Fruit fly (Drosophila melanogaster): Measurements from ENCODE around the gene CG8281.

The CG8281 gene

DNA sequence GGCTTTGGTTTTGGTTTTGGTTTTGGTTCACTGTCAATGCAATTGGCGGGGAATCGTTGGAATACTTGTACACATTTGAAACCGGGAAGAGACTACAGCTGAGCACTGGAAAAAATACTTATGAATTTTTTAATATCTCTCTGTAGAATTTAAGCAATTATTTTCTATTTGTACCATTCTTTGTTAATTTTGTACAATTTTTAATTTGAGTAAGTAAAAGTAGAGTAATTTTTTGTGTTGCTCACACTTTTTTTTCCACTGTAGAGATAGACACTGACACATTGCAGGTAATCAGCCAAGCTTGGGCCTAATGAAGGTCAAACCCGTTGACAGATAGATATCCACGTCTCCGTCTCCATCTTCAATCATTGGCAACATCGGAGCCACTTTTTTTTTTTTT lies 29.0 kb upstream of the CG8281 start (continued):
- TF ChIP-seq CG6276 (GFP tag; optimal IDR thresholded peaks at IDR 0.05) (no peak), CG6792 (GFP tag; optimal IDR thresholded peaks at IDR 0.05) (no peak), achi (GFP tag; optimal IDR thresholded peaks at IDR 0.05) (no peak), Blimp-1 (GFP tag; optimal IDR thresholded peaks at IDR 0.05) (no peak), salr (GFP tag; optimal IDR thresholded peaks at IDR 0.05) (no peak), fkh (GFP tag; optimal IDR thresholded peaks at IDR 0.05) (no peak), eg (GFP tag; IDR thresholded peaks at IDR 0.05) (peak; percentile 41; the same call in 1 of the 3 replicates), Sox14 (GFP tag; optimal IDR thresholded peaks at IDR 0.05) (no peak), dsx (GFP tag; optimal IDR thresholded peaks at IDR 0.05; ENCODE audit: poor library complexity, severe bottlenecking) (no peak), OdsH (GFP tag; optimal IDR thresholded peaks at IDR 0.05) (no peak), CG6854 (GFP tag; optimal IDR thresholded peaks at IDR 0.05) (no peak), acj6 (GFP tag; optimal IDR thresholded peaks at IDR 0.05) (no peak), CG31627 (GFP tag; optimal IDR thresholded peaks at IDR 0.05) (no peak), CG1621 (tag; optimal IDR thresholded peaks at IDR 0.05) (no peak), CG8319 (GFP tag; optimal IDR thresholded peaks at IDR 0.05) (no peak), CG8632 (GFP tag; optimal IDR thresholded peaks at IDR 0.05) (no peak), svp (GFP tag) (no peak), CG11294 (GFP tag; IDR thresholded peaks at IDR 0.05) (no peak), Hr4 (GFP tag; optimal IDR thresholded peaks at IDR 0.05) (peak; percentile 45), CG4318 (GFP tag; optimal IDR thresholded peaks at IDR 0.05) (no peak), CG3919 (GFP tag; optimal IDR thresholded peaks at IDR 0.05) (no peak), dac (GFP tag; optimal IDR thresholded peaks at IDR 0.05) (no peak), vri (GFP tag; optimal IDR thresholded peaks at IDR 0.05) (no peak), cyc (GFP tag; optimal IDR thresholded peaks at IDR 0.05) (no peak), CG11902 (GFP tag; optimal IDR thresholded peaks at IDR 0.05) (no peak), CG11762 (GFP tag; optimal IDR thresholded peaks at IDR 0.05; ENCODE audit: insufficient read depth) (no peak), CG3032 (tag; optimal IDR thresholded peaks at IDR 0.05) (no peak), fd59A (GFP tag; optimal IDR thresholded peaks at IDR 0.05) (no peak)

DNA sequence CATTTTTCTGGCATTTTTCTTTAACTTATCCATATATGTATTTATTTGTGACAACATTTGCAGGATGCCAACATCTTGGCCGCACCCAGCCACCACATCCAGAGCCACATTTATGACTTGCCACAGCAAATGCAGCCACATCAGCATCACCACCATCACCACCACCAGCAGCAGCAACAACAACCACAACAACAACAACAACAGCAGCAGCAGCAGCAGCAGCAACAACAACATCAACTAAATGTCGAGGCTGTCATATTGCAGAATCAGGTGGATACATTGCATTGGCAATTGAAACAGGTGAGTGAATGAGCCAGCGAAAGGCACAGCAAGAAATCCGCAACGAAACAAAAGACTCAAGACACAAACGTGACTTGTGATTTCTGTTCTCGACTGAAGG lies 22.3 kb upstream of the CG8281 start:
- TF ChIP-seq Eip93F (GFP tag; optimal IDR thresholded peaks at IDR 0.05) (no peak), CG8119 (GFP tag; IDR thresholded peaks at IDR 0.05) (0 out of 3 replicates have a peak, but pooled peaks have one; percentile 12)

DNA sequence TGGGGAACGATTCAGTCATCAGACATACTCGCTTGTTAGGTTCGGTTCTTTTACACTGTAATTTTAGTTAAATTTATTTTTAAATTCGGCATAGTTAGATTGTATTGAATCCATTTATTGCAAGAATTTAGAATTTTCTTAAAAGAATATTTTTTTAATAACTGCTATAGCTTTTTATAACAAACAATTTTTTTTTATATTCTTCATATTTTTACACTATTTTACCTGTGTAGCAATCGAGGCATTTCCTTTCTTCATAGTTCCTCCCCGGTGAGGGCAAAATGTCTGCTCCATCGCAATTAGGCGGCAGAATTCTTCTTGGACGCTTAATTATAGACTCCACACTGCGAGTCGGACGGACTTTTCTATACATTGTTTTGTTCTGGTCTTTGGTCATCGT lies 21.7 kb upstream of the CG8281 start:
- TF ChIP-seq CG8319 (GFP tag; optimal IDR thresholded peaks at IDR 0.05) (no peak), CG6808 (GFP tag; optimal IDR thresholded peaks at IDR 0.05) (no peak)

DNA sequence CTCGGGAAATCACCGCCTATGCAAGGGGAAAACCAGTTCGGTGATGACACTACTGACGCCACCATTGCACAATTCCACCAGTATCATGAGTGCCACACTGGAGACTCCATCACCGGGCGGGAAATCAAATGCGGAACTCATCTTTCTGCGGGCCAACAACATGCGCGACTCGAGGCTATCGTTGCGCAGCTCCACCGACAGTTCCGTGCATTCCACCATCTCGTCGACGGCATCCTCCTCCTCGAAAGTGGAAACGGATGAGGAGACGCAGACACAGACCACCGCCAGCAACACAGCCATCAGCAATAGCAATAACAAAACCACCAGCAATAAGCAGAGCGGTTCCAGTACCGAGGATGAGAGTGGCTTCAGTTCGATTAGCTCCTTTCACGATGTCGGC lies 18.4 kb upstream of the CG8281 start:
- TF ChIP-seq net (GFP tag; optimal IDR thresholded peaks at IDR 0.05) (no peak), Eip78C (GFP tag) (no peak), CG1621 (tag; optimal IDR thresholded peaks at IDR 0.05) (no peak), CG11294 (GFP tag; IDR thresholded peaks at IDR 0.05) (no peak), CG32006 (GFP tag; optimal IDR thresholded peaks at IDR 0.05) (no peak), acj6 (GFP tag; optimal IDR thresholded peaks at IDR 0.05) (no peak), OdsH (GFP tag; optimal IDR thresholded peaks at IDR 0.05) (no peak), Sox15 (GFP tag; optimal IDR thresholded peaks at IDR 0.05) (no peak), ss (GFP tag; optimal IDR thresholded peaks at IDR 0.05) (no peak), achi (GFP tag; optimal IDR thresholded peaks at IDR 0.05) (no peak), Lpt (GFP tag; optimal IDR thresholded peaks at IDR 0.05) (no peak), Sox14 (GFP tag; optimal IDR thresholded peaks at IDR 0.05) (no peak), lz (GFP tag; optimal IDR thresholded peaks at IDR 0.05) (no peak), CG6854 (GFP tag; optimal IDR thresholded peaks at IDR 0.05) (no peak), CG6163 (GFP tag; IDR thresholded peaks at IDR 0.05) (no peak), esn (GFP tag; optimal IDR thresholded peaks at IDR 0.05) (no peak), CG31627 (GFP tag; optimal IDR thresholded peaks at IDR 0.05) (no peak)

All from whole organism, prepupa.